Worm (Caenorhabditis elegans) whole organism, midembryonic: ENCODE data around the gene Y64H9A.2.

Experiments
- T22C8.4 ChIP-seq: fragments of 200-800 bp; sonication (Bioruptor generic); IDR thresholded peaks from 2 replicates; pipeline ENCODE4 v1.3.6; 2022; ENCODE audit warnings: missing genetic modification characterization, missing compliant biosample characterization
- cog-1 ChIP-seq: sonication (generic microtip); optimal IDR thresholded peaks from 2 replicates; lab custom pipeline; 2016; ENCODE audit warnings: missing genetic modification characterization, missing compliant biosample characterization
- flt-1 ChIP-seq: fragments of 200-800 bp; sonication (Bioruptor generic); IDR thresholded peaks from 2 replicates; pipeline ENCODE4 v1.3.6; 2022; ENCODE audit warnings: missing genetic modification characterization, missing compliant biosample characterization
- klf-2 ChIP-seq: fragments of 200-800 bp; sonication (Bioruptor generic); conservative IDR thresholded peaks from 2 replicates; pipeline ENCODE4 v1.3.6; 2022; ENCODE audit warnings: missing genetic modification reagents, missing genetic modification characterization, missing compliant biosample characterization
- med-1 ChIP-seq: sonication (generic microtip); optimal IDR thresholded peaks from 2 replicates; lab custom pipeline; 2017; ENCODE audit warnings: missing genetic modification characterization, mild to moderate bottlenecking, missing compliant biosample characterization, antibody characterized with exemption, missing genetic modification reagents; ENCODE audit not compliant: insufficient read depth
- ref-1 ChIP-seq: fragments of 200-800 bp; sonication (Bioruptor generic); conservative IDR thresholded peaks from 2 replicates; pipeline ENCODE4 v1.3.6; 2022; ENCODE audit warnings: missing genetic modification reagents, missing genetic modification characterization, missing compliant biosample characterization
- tab-1 ChIP-seq: fragments of 200-800 bp; sonication (Bioruptor generic); IDR thresholded peaks from 2 replicates; pipeline ENCODE4 v1.3.6; 2022; ENCODE audit warnings: missing genetic modification characterization, missing compliant biosample characterization
- ztf-23 ChIP-seq: fragments of 200-800 bp; sonication (Bioruptor generic); IDR thresholded peaks from 2 replicates; pipeline ENCODE4 v1.3.6; 2022; ENCODE audit warnings: missing genetic modification reagents, missing genetic modification characterization, missing compliant biosample characterization
- ztf-29 ChIP-seq: fragments of 200-800 bp; sonication (Bioruptor generic); IDR thresholded peaks from 2 replicates; pipeline ENCODE4 v1.3.6; 2022; ENCODE audit warnings: missing genetic modification reagents, missing genetic modification characterization, missing compliant biosample characterization

ce11 chrX:5093997-5094396 lies 50.2 kb downstream of the Y64H9A.2 start:
- TF ChIP-seq klf-2 (GFP tag; lab: Robert Waterston, UW), result no peak
- no peak for TF ChIP-seq flt-1
- no peak for TF ChIP-seq tab-1 (GFP tag; lab: Robert Waterston, UW)
- no peak for TF ChIP-seq ztf-23 (GFP tag; lab: Robert Waterston, UW)
- no peak for TF ChIP-seq ref-1 (GFP tag; lab: Robert Waterston, UW)
- TF ChIP-seq T22C8.4 (GFP tag; lab: Robert Waterston, UW), result no peak
- TF ChIP-seq cog-1 (tag; lab: Kevin White, UChicago), result no peak
- TF ChIP-seq ztf-29 (GFP tag; lab: Robert Waterston, UW), result no peak
- TF ChIP-seq med-1, result no peak
